Worm (Caenorhabditis elegans) whole organism, L1 larva: ENCODE data around the gene F35A5.2.

Source experiments
- C04F5.9 ChIP-seq: sonication (generic microtip); optimal IDR thresholded peaks from 2 replicates; lab custom pipeline; 2016; ENCODE audit warnings: missing genetic modification characterization, missing compliant biosample characterization
- C34B4.2 ChIP-seq: sonication (generic microtip); optimal IDR thresholded peaks from 2 replicates; lab custom pipeline; 2017; ENCODE audit warnings: mild to moderate bottlenecking, missing genetic modification characterization, missing compliant biosample characterization
- Y116A8C.19 ChIP-seq: sonication (generic microtip); optimal IDR thresholded peaks from 2 replicates; lab custom pipeline; 2016; ENCODE audit warnings: missing compliant biosample characterization, missing genetic modification characterization, borderline replicate concordance
- alr-1 ChIP-seq: fragments of 200-800 bp; sonication (Bioruptor generic); optimal IDR thresholded peaks from 2 replicates; lab custom pipeline; 2018; ENCODE audit warnings: borderline replicate concordance, mild to moderate bottlenecking, missing genetic modification characterization, missing compliant biosample characterization
- ama-1 ChIP-seq: fragments of 150-350 bp; optimal IDR thresholded peaks from 2 replicates; lab custom pipeline; 2014
- blmp-1 ChIP-seq: fragments of 150-350 bp; optimal IDR thresholded peaks from 2 replicates; lab custom pipeline; 2014; ENCODE audit warnings: missing biosample characterization, missing genetic modification characterization
- ceh-82 ChIP-seq, 3 experiments: fragments of 150-350 bp in 1 of 3; sonication (generic microtip) in 2 of 3; optimal IDR thresholded peaks; 2 replicates each; lab custom pipeline; 2014 to 2017; ENCODE audit warnings: missing biosample characterization in 3 of 3, missing genetic modification characterization in 3 of 3
- ceh-88 ChIP-seq: fragments of 200-800 bp; sonication (Bioruptor generic); IDR thresholded peaks from 2 replicates; pipeline ENCODE4 v1.3.6; 2022; ENCODE audit warnings: missing genetic modification characterization, missing compliant biosample characterization
- ces-1 ChIP-seq: fragments of 150-350 bp; optimal IDR thresholded peaks from 2 replicates; lab custom pipeline; 2014; ENCODE audit warnings: missing biosample characterization, missing genetic modification reagents, missing genetic modification characterization
- dsc-1 ChIP-seq: sonication (generic microtip); optimal IDR thresholded peaks from 2 replicates; lab custom pipeline; 2016; ENCODE audit warnings: mild to moderate bottlenecking, missing genetic modification characterization, missing compliant biosample characterization
- elt-2 ChIP-seq: sonication (generic microtip); optimal IDR thresholded peaks from 2 replicates; lab custom pipeline; 2016; ENCODE audit warnings: missing genetic modification characterization, mild to moderate bottlenecking, inconsistent platforms, missing compliant biosample characterization, missing genetic modification reagents
- ets-5 ChIP-seq: fragments of 200-800 bp; sonication (Bioruptor generic); IDR thresholded peaks from 2 replicates; pipeline ENCODE4 v1.3.6; 2022; ENCODE audit warnings: missing genetic modification characterization, missing compliant biosample characterization
- fkh-4 ChIP-seq: sonication (generic microtip); optimal IDR thresholded peaks from 2 replicates; lab custom pipeline; 2016; ENCODE audit warnings: missing compliant biosample characterization, missing genetic modification characterization, borderline replicate concordance
- fos-1 ChIP-seq: fragments of 150-350 bp; optimal IDR thresholded peaks from 2 replicates; lab custom pipeline; 2014; ENCODE audit warnings: missing biosample characterization, missing genetic modification characterization
- hlh-17 ChIP-seq: fragments of 200-800 bp; sonication (Bioruptor generic); optimal IDR thresholded peaks from 2 replicates; lab custom pipeline; 2018; ENCODE audit warnings: missing genetic modification characterization, mild to moderate bottlenecking, missing compliant biosample characterization, moderate library complexity, borderline replicate concordance
- hpl-2 ChIP-seq: fragments of 150-350 bp; optimal IDR thresholded peaks from 2 replicates; lab custom pipeline; 2014; ENCODE audit warnings: missing biosample characterization, missing genetic modification reagents, missing genetic modification characterization
- lin-14 ChIP-seq: fragments of 200-800 bp; sonication (Bioruptor generic); optimal IDR thresholded peaks from 2 replicates; lab custom pipeline; 2018; ENCODE audit warnings: mild to moderate bottlenecking, missing genetic modification characterization, moderate library complexity, missing compliant biosample characterization
- lir-3 ChIP-seq: sonication (generic microtip); optimal IDR thresholded peaks from 2 replicates; lab custom pipeline; 2016; ENCODE audit warnings: mild to moderate bottlenecking, missing genetic modification characterization, moderate library complexity, missing compliant biosample characterization; ENCODE audit not compliant: poor library complexity
- mdl-1 ChIP-seq, 2 experiments: fragments of 150-350 bp; optimal IDR thresholded peaks; 2 replicates each; lab custom pipeline; 2014 to 2017; ENCODE audit warnings: missing biosample characterization in 2 of 2, missing genetic modification characterization in 2 of 2, inconsistent platforms in 1 of 2
- mep-1 ChIP-seq: fragments of 150-350 bp; optimal IDR thresholded peaks from 2 replicates; lab custom pipeline; 2014; ENCODE audit warnings: missing biosample characterization, missing genetic modification characterization
- nhr-11 ChIP-seq: fragments of 150-350 bp; optimal IDR thresholded peaks from 2 replicates; lab custom pipeline; 2014; ENCODE audit warnings: missing biosample characterization, missing genetic modification characterization
- nhr-28 ChIP-seq: fragments of 150-350 bp; optimal IDR thresholded peaks from 2 replicates; lab custom pipeline; 2014; ENCODE audit warnings: missing biosample characterization, missing genetic modification characterization
- nhr-76 ChIP-seq: sonication (generic microtip); optimal IDR thresholded peaks from 2 replicates; lab custom pipeline; 2017; ENCODE audit warnings: missing biosample characterization, missing genetic modification characterization
- nhr-77 ChIP-seq: fragments of 150-350 bp; optimal IDR thresholded peaks from 2 replicates; lab custom pipeline; 2014; ENCODE audit warnings: missing biosample characterization, missing genetic modification characterization
- nhr-84 ChIP-seq: sonication (generic microtip); optimal IDR thresholded peaks from 2 replicates; lab custom pipeline; 2017; ENCODE audit warnings: missing biosample characterization, missing genetic modification characterization
- nhr-85 ChIP-seq: sonication (generic microtip); peaks from one replicate; lab custom pipeline; 2016; ENCODE audit warnings: missing genetic modification characterization, inconsistent platforms, missing compliant biosample characterization
- pax-3 ChIP-seq: fragments of 200-800 bp; sonication (Bioruptor generic); optimal IDR thresholded peaks from 2 replicates; lab custom pipeline; 2018; ENCODE audit warnings: mild to moderate bottlenecking, missing genetic modification characterization, moderate library complexity, missing compliant biosample characterization
- pqm-1 ChIP-seq: sonication (generic microtip); optimal IDR thresholded peaks from 3 replicates; lab custom pipeline; 2017; ENCODE audit warnings: missing biosample characterization, missing genetic modification characterization
- rnt-1 ChIP-seq: sonication (generic microtip); optimal IDR thresholded peaks from 2 replicates; lab custom pipeline; 2016; ENCODE audit warnings: mild to moderate bottlenecking, missing genetic modification characterization, moderate library complexity, missing compliant biosample characterization
- skn-1 ChIP-seq: fragments of 150-350 bp; optimal IDR thresholded peaks from 2 replicates; lab custom pipeline; 2014; ENCODE audit warnings: missing biosample characterization, missing genetic modification characterization
- snu-23 ChIP-seq: sonication (generic microtip); optimal IDR thresholded peaks from 2 replicates; lab custom pipeline; 2016; ENCODE audit warnings: missing genetic modification characterization, missing compliant biosample characterization
- sptf-1 ChIP-seq: fragments of 150-350 bp; optimal IDR thresholded peaks from 2 replicates; lab custom pipeline; 2014; ENCODE audit warnings: missing biosample characterization, missing genetic modification characterization
- sup-37 ChIP-seq: fragments of 200-800 bp; sonication (Bioruptor generic); optimal IDR thresholded peaks from 2 replicates; lab custom pipeline; 2018; ENCODE audit warnings: mild to moderate bottlenecking, missing genetic modification characterization, missing compliant biosample characterization
- swsn-7 ChIP-seq: sonication (generic microtip); optimal IDR thresholded peaks from 2 replicates; lab custom pipeline; 2016; ENCODE audit warnings: missing genetic modification characterization, missing compliant biosample characterization
- tlp-1 ChIP-seq: fragments of 150-350 bp; optimal IDR thresholded peaks from 2 replicates; lab custom pipeline; 2014; ENCODE audit warnings: missing biosample characterization, missing genetic modification characterization
- unc-130 ChIP-seq: fragments of 150-350 bp; optimal IDR thresholded peaks from 2 replicates; lab custom pipeline; 2017; ENCODE audit warnings: missing biosample characterization, missing genetic modification characterization, inconsistent platforms
- unc-86 ChIP-seq: sonication (generic microtip); optimal IDR thresholded peaks from 2 replicates; lab custom pipeline; 2016; ENCODE audit warnings: missing genetic modification characterization, missing compliant biosample characterization
- zag-1 ChIP-seq: fragments of 150-350 bp; optimal IDR thresholded peaks from 2 replicates; lab custom pipeline; 2014; ENCODE audit warnings: missing biosample characterization, missing genetic modification characterization
- zip-4 ChIP-seq: fragments of 200-800 bp; sonication (Bioruptor generic); optimal IDR thresholded peaks from 2 replicates; lab custom pipeline; 2018; ENCODE audit warnings: mild to moderate bottlenecking, missing genetic modification characterization, moderate library complexity, missing compliant biosample characterization
- ztf-11 ChIP-seq, 2 experiments: sonication (generic microtip); optimal IDR thresholded peaks; 2 replicates each; lab custom pipeline; 2016 to 2017; ENCODE audit warnings: missing genetic modification characterization in 2 of 2, missing biosample characterization in 1 of 2, missing compliant biosample characterization in 1 of 2
- ztf-4 ChIP-seq: fragments of 150-350 bp; optimal IDR thresholded peaks from 2 replicates; lab custom pipeline; 2014; ENCODE audit warnings: missing biosample characterization, missing genetic modification characterization

Gene F35A5.2

ce11 chrX:3823869-3824268 is 18.9 kb downstream of the F35A5.2 start (continued):
- no peak for TF ChIP-seq ets-5 (GFP tag; lab: Robert Waterston, UW)
- no peak for TF ChIP-seq ama-1 (lab: Kevin White, UChicago)
- no peak for TF ChIP-seq swsn-7
- TF ChIP-seq ces-1 (GFP tag; lab: Kevin White, UChicago) = no peak
- TF ChIP-seq rnt-1 = no peak
- no peak for TF ChIP-seq hpl-2 (GFP tag; lab: Kevin White, UChicago)
- TF ChIP-seq C34B4.2 (tag; lab: Kevin White, UChicago) = no peak
- TF ChIP-seq hlh-17 = no peak
- TF ChIP-seq blmp-1 (tag; lab: Kevin White, UChicago) = no peak
- no peak for TF ChIP-seq nhr-77 (tag; lab: Kevin White, UChicago)
- TF ChIP-seq zip-4 (GFP tag; lab: Kevin White, UChicago) = no peak
- TF ChIP-seq Y116A8C.19 (tag; lab: Kevin White, UChicago) = no peak
- no peak for TF ChIP-seq fos-1 (tag; lab: Kevin White, UChicago)
- no peak for TF ChIP-seq lir-3 (tag; lab: Kevin White, UChicago)
- TF ChIP-seq pqm-1 (tag; lab: Kevin White, UChicago) = peak; percentile 92
- TF ChIP-seq nhr-11 (tag; lab: Kevin White, UChicago) = no peak
- no peak for TF ChIP-seq ztf-11 (tag; optimal IDR thresholded peaks at IDR 0.05; lab: Kevin White, UChicago)
- TF ChIP-seq sptf-1 (tag; lab: Kevin White, UChicago) = no peak
- TF ChIP-seq unc-86 = no peak
- TF ChIP-seq pax-3 (tag; lab: Kevin White, UChicago) = no peak
- TF ChIP-seq mep-1 (tag; lab: Kevin White, UChicago) = no peak
- no peak for TF ChIP-seq alr-1 (tag; lab: Kevin White, UChicago)
- TF ChIP-seq mdl-1 (tag; optimal IDR thresholded peaks at IDR 0.05; lab: Kevin White, UChicago) = no peak
- no peak for TF ChIP-seq ceh-88 (GFP tag; lab: Robert Waterston, UW)
- no peak for TF ChIP-seq skn-1 (tag; lab: Kevin White, UChicago)
- TF ChIP-seq nhr-28 (tag; lab: Kevin White, UChicago) = no peak

- TF ChIP-seq hlh-17 (no peak), sup-37 (GFP tag; lab: Kevin White, UChicago) (peak; percentile 1), blmp-1 (tag; lab: Kevin White, UChicago) (peak; percentile 27)
Observed at ce11 chrX:3824443-3824842, 19.5 kb downstream of the F35A5.2 start.

DNA sequence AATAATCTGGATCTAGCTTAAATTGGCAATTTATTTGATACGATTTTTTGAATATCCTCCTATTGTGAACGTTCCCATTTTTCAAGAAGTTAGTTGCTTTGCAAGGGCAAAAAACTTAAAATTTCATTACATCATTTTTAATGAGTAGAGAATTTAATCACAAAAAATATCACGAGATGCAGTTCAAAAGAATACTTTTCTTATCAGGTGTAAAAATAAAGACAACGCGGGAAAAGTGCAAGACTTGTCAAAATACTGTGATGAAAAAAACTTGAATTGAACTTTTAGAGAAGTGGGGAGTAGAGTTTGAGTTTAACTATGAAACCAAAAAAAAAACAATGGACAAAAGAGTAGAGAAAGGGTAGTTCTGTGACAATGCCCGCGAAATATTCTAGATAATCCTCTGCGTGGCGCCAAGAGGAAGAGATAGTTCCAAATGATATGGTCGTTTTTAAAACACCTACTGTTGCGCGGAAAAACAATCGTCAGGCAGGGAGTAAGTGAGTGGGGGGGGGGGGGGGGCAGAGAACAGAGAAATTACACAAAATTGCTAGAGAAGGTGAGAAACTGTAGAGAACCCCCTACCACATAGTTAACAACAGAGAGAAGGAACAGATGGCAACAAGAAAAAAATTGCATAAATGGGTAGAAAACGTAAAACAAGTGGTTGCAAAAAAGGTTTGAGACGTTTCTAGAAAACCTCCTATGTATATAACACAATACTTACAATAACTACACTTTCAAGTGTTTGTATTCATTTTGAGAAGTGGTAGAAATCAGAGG is 20.2 kb downstream of the F35A5.2 start:
- no peak for TF ChIP-seq nhr-76 (tag; lab: Kevin White, UChicago)
- TF ChIP-seq hpl-2 (GFP tag; lab: Kevin White, UChicago) = no peak
- TF ChIP-seq rnt-1 = no peak
- no peak for TF ChIP-seq nhr-84
- peak; percentile 68 for TF ChIP-seq elt-2 (tag; lab: Kevin White, UChicago)
- no peak for TF ChIP-seq tlp-1 (tag; lab: Kevin White, UChicago)
- TF ChIP-seq ceh-82 (tag; optimal IDR thresholded peaks at IDR 0.05; lab: Kevin White, UChicago) = no peak
- TF ChIP-seq snu-23 (GFP tag; lab: Kevin White, UChicago) = peak; percentile 1
- peak; percentile 25 for TF ChIP-seq lin-14 (GFP tag; lab: Kevin White, UChicago)
- no peak for TF ChIP-seq zag-1
- TF ChIP-seq fkh-4 (tag; lab: Kevin White, UChicago) = no peak
- no peak for TF ChIP-seq unc-130 (tag; lab: Kevin White, UChicago)
- peak; percentile 35 for TF ChIP-seq blmp-1 (tag; lab: Kevin White, UChicago)
- TF ChIP-seq nhr-85 (tag; lab: Kevin White, UChicago) = peak; percentile 72
- no peak for TF ChIP-seq C04F5.9 (tag; lab: Kevin White, UChicago)
- no peak for TF ChIP-seq ztf-4
- no peak for TF ChIP-seq dsc-1 (tag; lab: Kevin White, UChicago)
- TF ChIP-seq, all 84 proteins: peak for 5
